Worm (Caenorhabditis elegans) whole organism, early embryonic: ENCODE measurements around the gene cyp-31A2.

Source experiments
- B0310.2 ChIP-seq: sonication (generic microtip); optimal IDR thresholded peaks from 2 replicates; lab custom pipeline; 2016; ENCODE audit warnings: mild to moderate bottlenecking, missing genetic modification characterization, missing compliant biosample characterization
- F13C5.2 ChIP-seq: sonication (generic microtip); optimal IDR thresholded peaks from 2 replicates; lab custom pipeline; 2017; ENCODE audit warnings: mild to moderate bottlenecking, missing genetic modification characterization, inconsistent platforms, missing compliant biosample characterization
- aly-1 ChIP-seq: sonication (generic microtip); optimal IDR thresholded peaks from 2 replicates; lab custom pipeline; 2016; ENCODE audit warnings: missing genetic modification characterization, missing compliant biosample characterization
- ama-1 ChIP-seq: fragments of 150-350 bp; optimal IDR thresholded peaks from 2 replicates; lab custom pipeline; 2014
- ceh-13 ChIP-seq: fragments of 200-800 bp; sonication (Bioruptor generic); optimal IDR thresholded peaks from 2 replicates; lab custom pipeline; 2018; ENCODE audit warnings: mild to moderate bottlenecking, missing genetic modification characterization, missing compliant biosample characterization
- ceh-36 ChIP-seq: sonication (generic microtip); optimal IDR thresholded peaks from 2 replicates; lab custom pipeline; 2016; ENCODE audit warnings: missing genetic modification characterization, inconsistent platforms, missing compliant biosample characterization
- ets-7 ChIP-seq: sonication (generic microtip); optimal IDR thresholded peaks from 2 replicates; lab custom pipeline; 2016; ENCODE audit warnings: missing genotype, missing genetic modification characterization, missing compliant biosample characterization
- flt-1 ChIP-seq: fragments of 200-800 bp; sonication (Bioruptor generic); IDR thresholded peaks from 2 replicates; pipeline ENCODE4 v1.3.6; 2022; ENCODE audit warnings: missing genetic modification characterization, missing compliant biosample characterization
- hmbx-1 ChIP-seq: sonication (generic microtip); optimal IDR thresholded peaks from 2 replicates; lab custom pipeline; 2016; ENCODE audit warnings: mild to moderate bottlenecking, missing genetic modification characterization, missing compliant biosample characterization
- hmg-4 ChIP-seq: fragments of 200-800 bp; sonication (Bioruptor generic); optimal IDR thresholded peaks from 2 replicates; lab custom pipeline; 2018; ENCODE audit warnings: mild to moderate bottlenecking, missing genetic modification characterization, missing compliant biosample characterization
- hnd-1 ChIP-seq: sonication (generic microtip); optimal IDR thresholded peaks from 2 replicates; lab custom pipeline; 2016; ENCODE audit warnings: missing genetic modification characterization, missing compliant biosample characterization
- pes-1 ChIP-seq: fragments of 200-800 bp; sonication (Bioruptor generic); IDR thresholded peaks from 2 replicates; pipeline ENCODE4 v1.3.6; 2022; ENCODE audit warnings: missing genetic modification reagents, missing genetic modification characterization, missing compliant biosample characterization
- scrt-1 ChIP-seq: fragments of 200-800 bp; sonication (Bioruptor generic); IDR thresholded peaks from 2 replicates; pipeline ENCODE4 v1.3.6; 2022; ENCODE audit warnings: missing genetic modification characterization, missing compliant biosample characterization
- sea-1 ChIP-seq: fragments of 200-800 bp; sonication (Bioruptor generic); conservative IDR thresholded peaks from 2 replicates; pipeline ENCODE4 v1.3.6; 2022; ENCODE audit warnings: missing genetic modification characterization, missing compliant biosample characterization
- tbx-11 ChIP-seq: fragments of 200-800 bp; sonication (Bioruptor generic); IDR thresholded peaks from 2 replicates; pipeline ENCODE4 v1.3.6; 2022; ENCODE audit warnings: missing genetic modification characterization, missing compliant biosample characterization
- tbx-37 ChIP-seq: fragments of 200-800 bp; sonication (Bioruptor generic); conservative IDR thresholded peaks from 2 replicates; pipeline ENCODE4 v1.3.6; 2022; ENCODE audit warnings: missing genetic modification reagents, missing genetic modification characterization, missing compliant biosample characterization
- tra-4 ChIP-seq: sonication (generic microtip); optimal IDR thresholded peaks from 2 replicates; lab custom pipeline; 2017; ENCODE audit warnings: missing genetic modification characterization, missing compliant biosample characterization

cyp-31A2 gene

DNA sequence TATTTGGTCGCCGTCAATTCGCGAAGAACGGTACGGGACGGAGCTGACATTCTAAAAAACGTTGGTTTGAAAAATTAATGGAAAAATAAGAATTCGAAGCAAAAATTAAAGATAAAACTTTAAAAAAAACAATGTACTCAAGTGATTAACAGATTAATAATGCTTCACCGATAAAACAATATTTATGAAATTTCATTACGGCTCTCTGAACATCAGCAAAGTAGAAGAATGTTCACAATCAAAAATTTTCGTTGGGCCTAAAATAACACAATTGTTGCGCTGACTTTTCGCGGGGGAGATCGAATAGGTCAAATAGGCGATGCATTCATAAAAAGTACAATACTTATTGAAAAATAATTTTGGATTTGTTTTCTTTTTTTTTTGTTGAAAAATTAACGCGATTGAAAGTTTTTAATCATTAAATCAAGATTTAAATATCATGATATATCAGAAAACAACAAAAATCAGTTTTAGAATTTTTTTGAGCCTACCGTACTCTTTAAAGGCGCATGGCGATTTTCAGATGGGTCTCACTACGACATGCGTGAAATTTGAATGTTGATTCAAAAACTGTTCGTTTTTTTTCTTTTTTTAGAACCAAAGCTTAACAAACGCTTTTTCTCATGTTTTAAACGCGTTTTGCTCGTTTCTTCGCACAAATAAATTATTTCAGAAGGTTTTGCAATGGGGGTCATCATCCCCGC lies at the start of gene cyp-31A2, which contains the start of gene memi-3:
Gene cyp-31A2, plus strand, starts transcription at position 674 of the 704 bp plus-strand sequence.
Gene memi-3, minus strand, starts transcription at position 51 of the 704 bp plus-strand sequence.
- TF ChIP-seq tra-4 (tag; lab: Kevin White, UChicago) (no peak), flt-1 (GFP tag; lab: Robert Waterston, UW) (no peak), sea-1 (GFP tag; lab: Robert Waterston, UW) (no peak), ets-7 (tag; lab: Kevin White, UChicago) (no peak), ama-1 (lab: Kevin White, UChicago) (no peak), hmg-4 (GFP tag; lab: Kevin White, UChicago) (no peak), pes-1 (GFP tag; lab: Robert Waterston, UW) (no peak), B0310.2 (tag; lab: Kevin White, UChicago) (no peak), scrt-1 (GFP tag; lab: Robert Waterston, UW) (no peak), tbx-37 (no peak), hmbx-1 (no peak), F13C5.2 (tag; lab: Kevin White, UChicago) (no peak), hnd-1 (no peak), aly-1 (tag; lab: Kevin White, UChicago) (no peak), ceh-13 (GFP tag; lab: Kevin White, UChicago) (no peak)

DNA sequence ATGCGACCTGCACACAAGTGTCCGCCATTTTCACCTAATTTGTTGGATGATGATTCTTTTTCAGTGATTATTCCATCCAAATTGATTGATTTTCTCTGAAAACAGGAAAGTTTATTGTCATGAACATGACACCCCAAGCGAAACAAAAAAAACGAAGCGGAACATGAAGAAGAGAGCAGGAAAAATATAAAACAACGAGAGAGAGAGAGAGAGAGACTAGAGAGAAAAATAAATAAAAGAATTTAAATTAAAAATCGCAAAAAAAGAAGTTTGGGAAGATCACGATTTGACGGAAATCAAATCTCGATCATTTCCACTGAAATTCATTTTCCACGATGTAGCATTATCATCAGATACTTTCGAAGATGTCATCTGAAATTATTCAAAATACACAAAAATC lies 44.0 kb upstream of the cyp-31A2 start, which contains the start of gene klp-12:
Gene klp-12, minus strand, starts transcription at position 101 of the 400 bp plus-strand sequence.
- TF ChIP-seq tra-4 (tag; lab: Kevin White, UChicago) (no peak), ceh-36 (tag; lab: Kevin White, UChicago) (no peak), F13C5.2 (tag; lab: Kevin White, UChicago) (no peak), B0310.2 (tag; lab: Kevin White, UChicago) (no peak), pes-1 (GFP tag; lab: Robert Waterston, UW) (no peak), ama-1 (lab: Kevin White, UChicago) (no peak), tbx-37 (no peak), sea-1 (GFP tag; lab: Robert Waterston, UW) (no peak), scrt-1 (GFP tag; lab: Robert Waterston, UW) (no peak), hmg-4 (GFP tag; lab: Kevin White, UChicago) (no peak), hnd-1 (no peak), hmbx-1 (no peak), ets-7 (tag; lab: Kevin White, UChicago) (no peak), tbx-11 (GFP tag; lab: Robert Waterston, UW) (no peak), flt-1 (GFP tag; lab: Robert Waterston, UW) (no peak), aly-1 (tag; lab: Kevin White, UChicago) (no peak), ceh-13 (GFP tag; lab: Kevin White, UChicago) (no peak)

DNA sequence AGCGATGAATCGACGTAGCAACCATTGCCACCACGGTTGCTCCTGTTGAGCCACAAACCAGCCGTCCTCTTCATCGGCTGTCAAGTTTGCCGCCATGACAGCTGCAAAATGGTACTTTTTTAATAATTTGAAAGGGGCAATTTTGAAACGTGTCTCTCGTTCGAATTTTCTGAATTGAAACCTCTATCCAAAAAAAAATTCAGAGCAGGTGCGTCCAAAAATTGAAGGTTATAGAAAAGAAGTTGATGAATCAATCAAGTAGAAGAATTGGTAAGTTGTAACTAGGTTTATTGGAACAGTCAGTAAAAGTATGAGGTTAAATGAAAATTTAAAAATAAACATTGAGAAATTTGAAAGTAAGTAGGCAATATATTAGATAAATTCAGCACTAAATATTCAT lies 42.4 kb upstream of the cyp-31A2 start, which contains the start of gene T01G1.4:
Gene T01G1.4, minus strand, starts transcription at position 101 of the 400 bp plus-strand sequence.
- TF ChIP-seq tbx-37 (no peak), ceh-36 (tag; lab: Kevin White, UChicago) (no peak), hmg-4 (GFP tag; lab: Kevin White, UChicago) (no peak), sea-1 (GFP tag; lab: Robert Waterston, UW) (no peak), aly-1 (tag; lab: Kevin White, UChicago) (no peak), scrt-1 (GFP tag; lab: Robert Waterston, UW) (no peak), B0310.2 (tag; lab: Kevin White, UChicago) (no peak), hmbx-1 (no peak), pes-1 (GFP tag; lab: Robert Waterston, UW) (no peak), ceh-13 (GFP tag; lab: Kevin White, UChicago) (no peak), hnd-1 (no peak), ama-1 (lab: Kevin White, UChicago) (no peak), ets-7 (tag; lab: Kevin White, UChicago) (no peak), tra-4 (tag; lab: Kevin White, UChicago) (no peak), F13C5.2 (tag; lab: Kevin White, UChicago) (no peak), tbx-11 (GFP tag; lab: Robert Waterston, UW) (no peak), flt-1 (GFP tag; lab: Robert Waterston, UW) (no peak)

DNA sequence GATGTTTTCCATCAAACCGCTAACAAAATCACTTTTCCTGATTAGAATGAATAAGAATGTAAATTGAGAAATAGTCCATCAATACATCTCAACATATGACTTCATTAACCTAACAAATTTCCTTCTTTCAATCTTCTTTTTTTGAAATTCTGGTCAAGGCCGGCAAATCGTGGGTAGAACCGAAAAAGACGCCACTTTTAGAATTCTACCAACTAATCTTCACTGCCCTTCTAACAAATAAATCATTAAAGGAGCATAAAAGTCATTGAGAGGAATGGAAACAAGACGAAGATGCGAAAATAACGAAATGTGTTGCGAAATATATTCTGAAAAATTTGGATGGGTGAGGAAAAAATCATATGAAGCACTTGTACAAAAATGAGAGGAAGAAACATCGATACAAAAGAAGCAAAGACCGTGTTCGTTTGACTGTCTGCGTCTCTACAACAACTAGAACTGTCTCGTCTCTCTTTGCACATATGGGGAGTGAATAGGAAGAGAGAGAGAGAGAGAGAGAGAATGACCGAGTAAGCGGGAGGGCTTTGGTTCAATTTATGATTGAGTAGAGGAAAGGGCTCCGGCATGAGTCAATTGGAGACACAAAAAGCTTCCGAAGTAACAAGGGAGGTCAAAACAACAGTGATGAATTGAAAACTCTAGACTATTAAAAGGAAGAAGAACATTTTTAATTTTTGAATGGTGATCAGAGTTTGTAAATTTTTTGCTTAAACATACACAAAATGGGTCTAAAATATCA lies 39.8 kb upstream of the cyp-31A2 start:
- no peak for TF ChIP-seq ceh-13 (GFP tag; lab: Kevin White, UChicago)
- no peak for TF ChIP-seq hmbx-1
- TF ChIP-seq flt-1 (GFP tag; lab: Robert Waterston, UW), result no peak
- TF ChIP-seq tbx-37, result no peak
- no peak for TF ChIP-seq pes-1 (GFP tag; lab: Robert Waterston, UW)
- no peak for TF ChIP-seq hmg-4 (GFP tag; lab: Kevin White, UChicago)
- TF ChIP-seq scrt-1 (GFP tag; lab: Robert Waterston, UW), result no peak
- TF ChIP-seq tra-4 (tag; lab: Kevin White, UChicago), result no peak
- no peak for TF ChIP-seq sea-1 (GFP tag; lab: Robert Waterston, UW)
- TF ChIP-seq ets-7 (tag; lab: Kevin White, UChicago), result no peak
- no peak for TF ChIP-seq ama-1 (lab: Kevin White, UChicago)
- no peak for TF ChIP-seq F13C5.2 (tag; lab: Kevin White, UChicago)
- TF ChIP-seq tbx-11 (GFP tag; lab: Robert Waterston, UW), result no peak
- no peak for TF ChIP-seq ceh-36 (tag; lab: Kevin White, UChicago)
- no peak for TF ChIP-seq aly-1 (tag; lab: Kevin White, UChicago)
- no peak for TF ChIP-seq B0310.2 (tag; lab: Kevin White, UChicago)
- TF ChIP-seq hnd-1, result no peak

DNA sequence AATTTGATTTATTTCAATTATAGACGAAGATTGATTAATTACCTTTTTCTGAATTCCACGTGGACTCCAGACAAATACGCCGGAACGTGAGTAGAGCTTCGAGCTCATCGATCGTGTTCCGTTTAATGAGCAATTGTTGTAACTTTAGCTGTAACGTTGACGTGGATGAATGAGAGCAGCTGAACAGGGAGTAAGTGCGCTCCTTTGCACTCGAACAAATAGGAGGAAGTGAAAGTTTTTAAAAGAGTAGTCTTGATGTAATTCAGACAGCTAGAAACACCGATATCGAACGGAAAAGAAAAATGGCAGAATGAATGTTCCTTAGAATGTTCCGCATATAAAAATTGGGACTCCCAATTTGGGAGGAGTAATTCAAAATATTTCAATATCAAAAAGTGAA lies 32.1 kb upstream of the cyp-31A2 start, which contains the start of gene sec-31:
Gene sec-31, minus strand, starts transcription at position 148 of the 400 bp plus-strand sequence.
- no peak for TF ChIP-seq aly-1 (tag; lab: Kevin White, UChicago)
- TF ChIP-seq flt-1 (GFP tag; lab: Robert Waterston, UW), result no peak
- no peak for TF ChIP-seq B0310.2 (tag; lab: Kevin White, UChicago)
- TF ChIP-seq tbx-37, result no peak
- no peak for TF ChIP-seq tbx-11 (GFP tag; lab: Robert Waterston, UW)
- TF ChIP-seq ceh-36 (tag; lab: Kevin White, UChicago), result no peak
- no peak for TF ChIP-seq hmg-4 (GFP tag; lab: Kevin White, UChicago)
- no peak for TF ChIP-seq ets-7 (tag; lab: Kevin White, UChicago)
- TF ChIP-seq tra-4 (tag; lab: Kevin White, UChicago), result no peak
- TF ChIP-seq hmbx-1, result no peak
- TF ChIP-seq ama-1 (lab: Kevin White, UChicago), result no peak
- no peak for TF ChIP-seq F13C5.2 (tag; lab: Kevin White, UChicago)
- TF ChIP-seq ceh-13 (GFP tag; lab: Kevin White, UChicago), result no peak
- no peak for TF ChIP-seq scrt-1 (GFP tag; lab: Robert Waterston, UW)
- TF ChIP-seq hnd-1, result no peak
- no peak for TF ChIP-seq sea-1 (GFP tag; lab: Robert Waterston, UW)
- TF ChIP-seq pes-1 (GFP tag; lab: Robert Waterston, UW), result no peak
